Worm (Caenorhabditis elegans): ENCODE measurements around the gene F46C3.7.

F46C3.7 gene

ce11 chrX:11447695-11448094 is 7.9 kb downstream of the F46C3.7 start:
- TF ChIP-seq tbx-8 (GFP tag; optimal IDR thresholded peaks at IDR 0.05), result no peak
- TF ChIP-seq sem-2 (GFP tag; optimal IDR thresholded peaks at IDR 0.05), result no peak
- no peak for TF ChIP-seq nhr-237 (tag; optimal IDR thresholded peaks at IDR 0.05)
- TF ChIP-seq mep-1 (tag; optimal IDR thresholded peaks at IDR 0.05), result no peak
- TF ChIP-seq snpc-4 (tag; optimal IDR thresholded peaks at IDR 0.05), result no peak
- no peak for TF ChIP-seq lin-13 (tag; optimal IDR thresholded peaks at IDR 0.05)
- no peak for TF ChIP-seq M03D4.4 (tag; optimal IDR thresholded peaks at IDR 0.05)
- TF ChIP-seq ham-2 (GFP tag; optimal IDR thresholded peaks at IDR 0.05), result no peak
- TF ChIP-seq hlh-1 (tag; optimal IDR thresholded peaks at IDR 0.05), result no peak
- TF ChIP-seq nhr-28 (tag; optimal IDR thresholded peaks at IDR 0.05), result no peak
- no peak for TF ChIP-seq cnd-1 (tag; optimal IDR thresholded peaks at IDR 0.05)
- no peak for TF ChIP-seq bed-3 (GFP tag; optimal IDR thresholded peaks at IDR 0.05)
- no peak for TF ChIP-seq lsy-2 (tag; optimal IDR thresholded peaks at IDR 0.05)
- no peak for TF ChIP-seq elt-3 (tag; optimal IDR thresholded peaks at IDR 0.05)
- no peak for TF ChIP-seq flh-1 (GFP tag; optimal IDR thresholded peaks at IDR 0.05)
- no peak for TF ChIP-seq sptf-1 (tag; optimal IDR thresholded peaks at IDR 0.05)
- no peak for TF ChIP-seq elt-1 (tag; optimal IDR thresholded peaks at IDR 0.05; ENCODE audit: borderline replicate concordance, insufficient read depth)

- TF ChIP-seq sptf-1 (tag; optimal IDR thresholded peaks at IDR 0.05) (no peak), unc-62 (GFP tag; optimal IDR thresholded peaks at IDR 0.05) (peak; percentile 30), ztf-11 (tag; optimal IDR thresholded peaks at IDR 0.05) (no peak), ceh-39 (tag; optimal IDR thresholded peaks at IDR 0.05) (no peak), pha-4 (tag; optimal IDR thresholded peaks at IDR 0.05) (no peak), M03D4.4 (tag; optimal IDR thresholded peaks at IDR 0.05) (no peak), mls-2 (tag; optimal IDR thresholded peaks at IDR 0.05) (no peak)
Observed at ce11 chrX:11450261-11450660, 10.4 kb downstream of the F46C3.7 start.

DNA sequence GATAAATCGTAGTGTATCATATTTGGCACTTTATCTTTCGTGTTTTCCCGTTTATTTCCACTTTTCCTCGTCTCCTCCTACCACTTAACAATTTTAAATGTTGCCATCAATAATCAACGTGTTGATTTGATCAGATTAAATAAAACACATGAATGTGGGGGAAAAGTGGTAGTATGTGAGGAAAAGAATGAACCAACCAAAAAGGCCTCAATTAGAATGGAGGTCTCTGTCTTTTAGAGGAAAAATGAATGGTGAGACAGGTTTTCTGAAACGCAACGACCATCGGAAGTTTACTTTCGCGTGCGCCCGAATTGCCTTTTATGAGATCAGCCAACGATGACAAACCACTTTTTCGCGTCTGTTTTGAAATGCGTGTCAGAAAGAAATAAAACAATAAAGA is 12.5 kb downstream of the F46C3.7 start:
- TF ChIP-seq nhr-237 (tag; optimal IDR thresholded peaks at IDR 0.05) (no peak), ceh-83 (GFP tag; optimal IDR thresholded peaks at IDR 0.05) (no peak), snpc-4 (tag; optimal IDR thresholded peaks at IDR 0.05) (no peak), cnd-1 (tag; optimal IDR thresholded peaks at IDR 0.05) (no peak), hlh-1 (tag; optimal IDR thresholded peaks at IDR 0.05) (no peak), flh-1 (GFP tag; optimal IDR thresholded peaks at IDR 0.05) (no peak), mab-5 (tag; optimal IDR thresholded peaks at IDR 0.05) (no peak)

ce11 chrX:11454231-11454630 is 14.4 kb downstream of the F46C3.7 start, which contains the start of gene F48C5.2:
Gene F48C5.2 (minus strand): TSS chrX:11454331.
- TF ChIP-seq ceh-83 (GFP tag; optimal IDR thresholded peaks at IDR 0.05), result no peak
- no peak for TF ChIP-seq mep-1 (tag; optimal IDR thresholded peaks at IDR 0.05)
- TF ChIP-seq unc-120 (tag; optimal IDR thresholded peaks at IDR 0.05; ENCODE audit: poor library complexity, severe bottlenecking), result no peak
- no peak for TF ChIP-seq ceh-43 (GFP tag; optimal IDR thresholded peaks at IDR 0.05)
- no peak for TF ChIP-seq pha-4 (tag; optimal IDR thresholded peaks at IDR 0.05)
- no peak for TF ChIP-seq lin-32 (GFP tag; optimal IDR thresholded peaks at IDR 0.05)
- no peak for TF ChIP-seq ceh-39 (tag; optimal IDR thresholded peaks at IDR 0.05)
- TF ChIP-seq drap-1 (GFP tag; optimal IDR thresholded peaks at IDR 0.05), result no peak
- TF ChIP-seq cnd-1 (tag; optimal IDR thresholded peaks at IDR 0.05), result no peak
- no peak for TF ChIP-seq sem-2 (GFP tag; optimal IDR thresholded peaks at IDR 0.05)
- no peak for TF ChIP-seq lsy-2 (tag; optimal IDR thresholded peaks at IDR 0.05)
- no peak for TF ChIP-seq zip-8 (tag; optimal IDR thresholded peaks at IDR 0.05)
- TF ChIP-seq elt-3 (tag; optimal IDR thresholded peaks at IDR 0.05), result no peak

ce11 chrX:11456665-11457064 is 16.8 kb downstream of the F46C3.7 start:
- no peak for TF ChIP-seq bed-3 (GFP tag; optimal IDR thresholded peaks at IDR 0.05)
- TF ChIP-seq ham-2 (GFP tag; optimal IDR thresholded peaks at IDR 0.05), result no peak
- no peak for TF ChIP-seq unc-39 (tag; optimal IDR thresholded peaks at IDR 0.05)
- TF ChIP-seq unc-62 (GFP tag; optimal IDR thresholded peaks at IDR 0.05), result no peak
- no peak for TF ChIP-seq mls-2 (tag; optimal IDR thresholded peaks at IDR 0.05)
- TF ChIP-seq snpc-4 (tag; optimal IDR thresholded peaks at IDR 0.05), result no peak
- TF ChIP-seq M03D4.4 (tag; optimal IDR thresholded peaks at IDR 0.05), result no peak
- no peak for TF ChIP-seq tbx-8 (GFP tag; optimal IDR thresholded peaks at IDR 0.05)

DNA sequence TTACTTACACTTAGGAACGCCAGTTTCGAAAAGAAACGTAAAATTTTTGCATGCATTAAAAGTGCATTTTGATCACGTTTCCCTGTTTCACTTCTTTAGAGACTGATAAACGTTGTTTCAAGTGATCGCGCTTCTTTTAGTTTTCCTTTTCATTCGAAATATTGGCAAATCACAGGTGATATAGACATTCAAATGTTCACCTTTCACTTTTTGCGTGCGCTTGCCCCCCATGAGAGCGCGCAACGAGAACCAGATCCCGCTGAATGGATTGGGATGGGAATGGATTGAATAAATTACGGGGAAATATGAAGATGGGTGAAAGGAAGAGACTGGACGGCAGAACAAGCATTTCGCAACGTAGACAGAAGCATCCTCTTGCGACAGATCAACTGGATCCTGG is 21.7 kb downstream of the F46C3.7 start:
- TF ChIP-seq ham-2 (GFP tag; optimal IDR thresholded peaks at IDR 0.05), result no peak
- TF ChIP-seq unc-120 (tag; optimal IDR thresholded peaks at IDR 0.05; ENCODE audit: poor library complexity, severe bottlenecking), result no peak
- no peak for TF ChIP-seq ceh-83 (GFP tag; optimal IDR thresholded peaks at IDR 0.05)
- no peak for TF ChIP-seq nhr-12 (tag; optimal IDR thresholded peaks at IDR 0.05)
- TF ChIP-seq mab-5 (tag; optimal IDR thresholded peaks at IDR 0.05), result no peak
- peak; percentile 77 for TF ChIP-seq blmp-1 (tag; optimal IDR thresholded peaks at IDR 0.05)
- no peak for TF ChIP-seq elt-3 (tag; optimal IDR thresholded peaks at IDR 0.05)
- no peak for TF ChIP-seq pha-4 (tag; optimal IDR thresholded peaks at IDR 0.05)
- peak; percentile 2 for TF ChIP-seq nhr-237 (tag; optimal IDR thresholded peaks at IDR 0.05)
- no peak for TF ChIP-seq nhr-76 (tag; optimal IDR thresholded peaks at IDR 0.05)
- TF ChIP-seq sem-2 (GFP tag; optimal IDR thresholded peaks at IDR 0.05), result no peak
- TF ChIP-seq lin-13 (tag; optimal IDR thresholded peaks at IDR 0.05), result no peak
- no peak for TF ChIP-seq lsy-2 (tag; optimal IDR thresholded peaks at IDR 0.05)
